Worm (Caenorhabditis elegans) whole organism, L4 larva: Measurements from ENCODE around the gene npp-15.
"Not testable (repeated sequence)": the region's sequence is repeated elsewhere in the genome, so short reads cannot be mapped to it uniquely, and the experiment has no call there.

Experiments used
- ceh-32 ChIP-seq: sonication (generic microtip); optimal IDR thresholded peaks from 2 replicates; lab custom pipeline; 2016; ENCODE audit warnings: mild to moderate bottlenecking, missing genetic modification characterization, missing compliant biosample characterization; ENCODE audit not compliant: poor library complexity
- hlh-11 ChIP-seq: fragments of 200-800 bp; sonication (Bioruptor generic); optimal IDR thresholded peaks from 2 replicates; lab custom pipeline; 2018; ENCODE audit warnings: mild to moderate bottlenecking, missing genetic modification characterization, missing compliant biosample characterization
- pha-4 ChIP-seq, 2 experiments: fragments of 150-350 bp in 1 of 2; fragments of 200-800 bp in 1 of 2; sonication (Bioruptor generic) in 1 of 2; IDR thresholded peaks in 1 of 2; optimal IDR thresholded peaks in 1 of 2; 2 replicates each; pipeline versions ENCODE4 v1.3.6 to Lab custom; 2014 to 2022; ENCODE audit warnings: missing genetic modification characterization in 2 of 2, missing genetic modification reagents in 2 of 2, missing biosample characterization in 1 of 2, missing compliant biosample characterization in 1 of 2
- pqm-1 ChIP-seq: sonication (generic microtip); optimal IDR thresholded peaks from 2 replicates; lab custom pipeline; 2017; ENCODE audit warnings: missing biosample characterization, missing genetic modification characterization
- snpc-4 ChIP-seq: fragments of 150-350 bp; optimal IDR thresholded peaks from 2 replicates; lab custom pipeline; 2014; ENCODE audit warnings: missing biosample characterization, missing genetic modification characterization
- tag-97 ChIP-seq: fragments of 200-800 bp; sonication (Bioruptor generic); IDR thresholded peaks from 2 replicates; pipeline ENCODE4 v1.3.6; 2022; ENCODE audit warnings: missing genetic modification characterization, missing compliant biosample characterization

- TF ChIP-seq tag-97; hlh-11 (tag; lab: Kevin White, UChicago); pha-4 (GFP tag; IDR thresholded peaks at IDR 0.05; lab: Robert Waterston, UW); pha-4 (tag; optimal IDR thresholded peaks at IDR 0.05; lab: Kevin White, UChicago); pqm-1 (tag; lab: Kevin White, UChicago); ceh-32 (tag; lab: Kevin White, UChicago); snpc-4 (tag; lab: Kevin White, UChicago): not testable (repeated sequence)
Measured at ce11 chrIII:7965946-7966692, 37.3 kb downstream of the npp-15 start.
